Fruit fly (Drosophila melanogaster) whole organism, embryonic: ENCODE measurements around the gene CG31988.

Source experiments
- Atf6 ChIP-seq: fragments of 200-800 bp; sonication (Bioruptor generic); IDR thresholded peaks from 2 replicates; pipeline ENCODE4 v1.3.6; 2022; ENCODE audit warnings: missing biosample characterization, missing genetic modification characterization
- CG12769 ChIP-seq: fragments of 200-800 bp; sonication (Bioruptor generic); optimal IDR thresholded peaks from 2 replicates; lab custom pipeline; 2019; ENCODE audit warnings: missing biosample characterization, mild to moderate bottlenecking, missing genetic modification characterization, moderate library complexity
- CG14014 ChIP-seq: fragments of 200-800 bp; sonication (Bioruptor generic); IDR thresholded peaks from 2 replicates; pipeline ENCODE4 v1.3.6; 2022; ENCODE audit warnings: missing biosample characterization, missing genetic modification characterization
- CG14860 ChIP-seq: fragments of 200-800 bp; sonication (Bioruptor generic); IDR thresholded peaks from 3 replicates; pipeline ENCODE4 v1.3.6; 2022; ENCODE audit warnings: missing biosample characterization, missing genetic modification characterization; ENCODE audit not compliant: partially characterized antibody
- CG17802 ChIP-seq: fragments of 200-800 bp; sonication (Bioruptor generic); optimal IDR thresholded peaks from 2 replicates; lab custom pipeline; 2018; ENCODE audit warnings: missing biosample characterization, mild to moderate bottlenecking, missing genetic modification characterization, moderate library complexity
- CG31224 ChIP-seq: fragments of 200-800 bp; sonication (Bioruptor generic); IDR thresholded peaks from 2 replicates; pipeline ENCODE4 v1.3.6; 2022; ENCODE audit warnings: missing biosample characterization, missing genetic modification characterization
- CG3163 ChIP-seq: fragments of 200-800 bp; sonication (Bioruptor generic); optimal IDR thresholded peaks from 3 replicates; lab custom pipeline; 2016; ENCODE audit warnings: missing biosample characterization, missing genetic modification characterization
- CG34224 ChIP-seq: fragments of 200-800 bp; sonication (Bioruptor generic); IDR thresholded peaks from 3 replicates; pipeline ENCODE4 v1.3.6; 2022; ENCODE audit warnings: missing biosample characterization, missing genetic modification characterization; ENCODE audit not compliant: partially characterized antibody
- CG3838 ChIP-seq: fragments of 200-800 bp; sonication (Bioruptor generic); optimal IDR thresholded peaks from 3 replicates; lab custom pipeline; 2016; ENCODE audit warnings: missing biosample characterization, missing genetic modification characterization
- CG4617 ChIP-seq: fragments of 200-800 bp; sonication (Bioruptor generic); optimal IDR thresholded peaks from 3 replicates; lab custom pipeline; 2016; ENCODE audit warnings: missing biosample characterization, missing genetic modification characterization, borderline replicate concordance
- CG4820 ChIP-seq: fragments of 200-800 bp; sonication (Bioruptor generic); optimal IDR thresholded peaks from 3 replicates; lab custom pipeline; 2016; ENCODE audit warnings: missing biosample characterization, missing genetic modification characterization
- CG4854 ChIP-seq: fragments of 200-800 bp; sonication (Bioruptor generic); optimal IDR thresholded peaks from 2 replicates; lab custom pipeline; 2016; ENCODE audit warnings: missing biosample characterization, missing genetic modification characterization, inconsistent platforms
- CG5180 ChIP-seq: fragments of 200-800 bp; sonication (Bioruptor generic); optimal IDR thresholded peaks from 3 replicates; lab custom pipeline; 2017; ENCODE audit warnings: missing biosample characterization, missing genetic modification characterization, mild to moderate bottlenecking, moderate library complexity, missing genetic modification reagents
- CG6683 ChIP-seq: fragments of 200-800 bp; sonication (Bioruptor generic); optimal IDR thresholded peaks from 2 replicates; lab custom pipeline; 2017; ENCODE audit warnings: missing biosample characterization, mild to moderate bottlenecking, missing genetic modification characterization, missing genetic modification reagents
- CG6689 ChIP-seq: fragments of 200-800 bp; sonication (Bioruptor generic); IDR thresholded peaks from 2 replicates; pipeline ENCODE4 v1.3.6; 2022; ENCODE audit warnings: missing biosample characterization, missing genetic modification characterization
- CG6791 ChIP-seq: fragments of 200-800 bp; sonication (Bioruptor generic); IDR thresholded peaks from 3 replicates; pipeline ENCODE4 v1.3.6; 2022; ENCODE audit warnings: missing biosample characterization, missing genetic modification characterization; ENCODE audit not compliant: partially characterized antibody
- CG7271 ChIP-seq: fragments of 200-800 bp; sonication (Bioruptor generic); optimal IDR thresholded peaks from 2 replicates; lab custom pipeline; 2018; ENCODE audit warnings: missing biosample characterization, mild to moderate bottlenecking, missing genetic modification characterization, moderate library complexity
- CG8290 ChIP-seq, 3 experiments: fragments of 200-800 bp; sonication (Bioruptor generic); optimal IDR thresholded peaks; 2 replicates each; lab custom pipeline; 2016 to 2019; ENCODE audit warnings: missing biosample characterization in 3 of 3, missing genetic modification characterization in 3 of 3, mild to moderate bottlenecking in 2 of 3, moderate library complexity in 1 of 3
- CG9876 ChIP-seq: fragments of 200-800 bp; sonication (Bioruptor generic); optimal IDR thresholded peaks from 2 replicates; lab custom pipeline; 2016; ENCODE audit warnings: missing biosample characterization, missing genetic modification characterization
- CrebB ChIP-seq: fragments of 200-800 bp; sonication (Bioruptor generic); optimal IDR thresholded peaks from 3 replicates; lab custom pipeline; 2018; ENCODE audit warnings: missing biosample characterization, mild to moderate bottlenecking, missing genetic modification characterization
- Dad ChIP-seq: fragments of 200-800 bp; sonication (Bioruptor generic); optimal IDR thresholded peaks from 3 replicates; lab custom pipeline; 2016; ENCODE audit warnings: missing biosample characterization, missing genetic modification characterization
- Dek ChIP-seq: fragments of 200-800 bp; sonication (Bioruptor generic); optimal IDR thresholded peaks from 3 replicates; lab custom pipeline; 2019; ENCODE audit warnings: missing biosample characterization, mild to moderate bottlenecking, missing genetic modification characterization, moderate library complexity
- Doc3 ChIP-seq: fragments of 200-800 bp; sonication (Bioruptor generic); IDR thresholded peaks from 3 replicates; pipeline ENCODE4 v1.3.6; 2022; ENCODE audit warnings: missing biosample characterization, missing genetic modification characterization; ENCODE audit not compliant: partially characterized antibody
- Dref ChIP-seq: fragments of 200-800 bp; sonication (Bioruptor generic); IDR thresholded peaks from 2 replicates; pipeline ENCODE4 v1.3.6; 2022; ENCODE audit warnings: missing biosample characterization, missing genetic modification characterization
- Ets65A ChIP-seq: fragments of 200-800 bp; sonication (Bioruptor generic); peaks from one replicate; lab custom pipeline; 2016; ENCODE audit warnings: missing biosample characterization, missing genetic modification characterization
- Gug ChIP-seq: fragments of 200-800 bp; sonication (Bioruptor generic); IDR thresholded peaks from 4 replicates; pipeline ENCODE4 v1.3.6; 2022; ENCODE audit warnings: missing biosample characterization, missing genetic modification characterization
- HmgZ ChIP-seq: fragments of 200-800 bp; sonication (Bioruptor generic); optimal IDR thresholded peaks from 2 replicates; lab custom pipeline; 2018; ENCODE audit warnings: missing biosample characterization, mild to moderate bottlenecking, missing genetic modification characterization
- Lpt ChIP-seq: fragments of >200 bp; optimal IDR thresholded peaks from 2 replicates; lab custom pipeline; 2018; ENCODE audit warnings: missing biosample characterization, missing genetic modification characterization
- MBD-R2 ChIP-seq: fragments of 200-800 bp; sonication (Bioruptor generic); IDR thresholded peaks from 2 replicates; pipeline ENCODE4 v1.3.6; 2022; ENCODE audit warnings: missing biosample characterization, missing genetic modification characterization
- Scr ChIP-seq: fragments of 200-800 bp; sonication (Bioruptor generic); IDR thresholded peaks from 2 replicates; pipeline ENCODE4 v1.3.6; 2022; ENCODE audit warnings: missing biosample characterization, missing genetic modification characterization; ENCODE audit not compliant: partially characterized antibody
- Sry-δ ChIP-seq: fragments of 200-800 bp; sonication (Bioruptor generic); optimal IDR thresholded peaks from 2 replicates; lab custom pipeline; 2016; ENCODE audit warnings: missing biosample characterization, missing genetic modification characterization
- ato ChIP-seq: fragments of 200-800 bp; sonication (Bioruptor generic); IDR thresholded peaks from 2 replicates; pipeline ENCODE4 v1.3.6; 2022; ENCODE audit warnings: missing biosample characterization, missing genetic modification characterization; ENCODE audit not compliant: partially characterized antibody
- br ChIP-seq: fragments of >200 bp; optimal IDR thresholded peaks from 2 replicates; lab custom pipeline; 2017
- chinmo ChIP-seq: fragments of 200-800 bp; sonication (Bioruptor generic); IDR thresholded peaks from 4 replicates; pipeline ENCODE4 v1.3.6; 2022; ENCODE audit warnings: missing biosample characterization, missing genetic modification characterization; ENCODE audit not compliant: partially characterized antibody
- ci ChIP-seq: fragments of 200-800 bp; sonication (Bioruptor generic); IDR thresholded peaks from 3 replicates; pipeline ENCODE4 v1.3.6; 2022; ENCODE audit warnings: missing biosample characterization, missing genetic modification characterization
- croc ChIP-seq: fragments of 200-800 bp; sonication (Bioruptor generic); conservative IDR thresholded peaks from 3 replicates; pipeline ENCODE4 v1.3.6; 2022; ENCODE audit warnings: missing biosample characterization, missing genetic modification characterization
- crol ChIP-seq: fragments of 200-800 bp; sonication (Bioruptor generic); IDR thresholded peaks from 2 replicates; pipeline ENCODE4 v1.3.6; 2022; ENCODE audit warnings: missing biosample characterization, missing genetic modification characterization
- gcm ChIP-seq: fragments of 200-800 bp; sonication (Bioruptor generic); optimal IDR thresholded peaks from 2 replicates; lab custom pipeline; 2019; ENCODE audit warnings: missing biosample characterization, mild to moderate bottlenecking, missing genetic modification characterization, moderate library complexity
- grau ChIP-seq: fragments of 200-800 bp; optimal IDR thresholded peaks from 3 replicates; lab custom pipeline; 2019; ENCODE audit warnings: missing biosample characterization, mild to moderate bottlenecking, missing genetic modification characterization, moderate library complexity
- hbn ChIP-seq: fragments of 200-800 bp; sonication (Bioruptor generic); IDR thresholded peaks from 2 replicates; pipeline ENCODE4 v1.3.6; 2022; ENCODE audit warnings: missing biosample characterization, missing genetic modification characterization; ENCODE audit not compliant: partially characterized antibody
- ind ChIP-seq: fragments of 200-800 bp; sonication (Bioruptor generic); optimal IDR thresholded peaks from 3 replicates; lab custom pipeline; 2016; ENCODE audit warnings: missing biosample characterization, missing genetic modification characterization
- inv ChIP-seq: fragments of 200-800 bp; sonication (Bioruptor generic); IDR thresholded peaks from 2 replicates; pipeline ENCODE4 v1.3.6; 2022; ENCODE audit warnings: missing biosample characterization, missing genetic modification characterization; ENCODE audit not compliant: partially characterized antibody
- knrl ChIP-seq: fragments of 200-800 bp; sonication (Bioruptor generic); IDR thresholded peaks from 3 replicates; pipeline ENCODE4 v1.3.6; 2022; ENCODE audit warnings: missing biosample characterization, missing genetic modification characterization; ENCODE audit not compliant: partially characterized antibody
- lab ChIP-seq: fragments of 200-800 bp; sonication (Bioruptor generic); optimal IDR thresholded peaks from 3 replicates; lab custom pipeline; 2017; ENCODE audit warnings: missing biosample characterization, missing genetic modification characterization, mild to moderate bottlenecking, moderate library complexity, missing genetic modification reagents
- lmd ChIP-seq: fragments of 200-800 bp; sonication (Bioruptor generic); IDR thresholded peaks from 2 replicates; pipeline ENCODE4 v1.3.6; 2022; ENCODE audit warnings: missing biosample characterization, missing genetic modification characterization
- salm ChIP-seq: fragments of 200-800 bp; sonication (Bioruptor generic); optimal IDR thresholded peaks from 2 replicates; lab custom pipeline; 2018; ENCODE audit warnings: missing biosample characterization, mild to moderate bottlenecking, missing genetic modification characterization
- slbo ChIP-seq: fragments of 200-800 bp; sonication (Bioruptor generic); IDR thresholded peaks from 2 replicates; pipeline ENCODE4 v1.3.6; 2022; ENCODE audit warnings: missing biosample characterization, missing genetic modification characterization
- slp2 ChIP-seq: fragments of 200-800 bp; sonication (Bioruptor generic); optimal IDR thresholded peaks from 2 replicates; lab custom pipeline; 2016; ENCODE audit warnings: missing biosample characterization, missing genetic modification characterization
- sob ChIP-seq: fragments of 200-800 bp; sonication (Bioruptor generic); IDR thresholded peaks from 2 replicates; pipeline ENCODE4 v1.3.6; 2022; ENCODE audit warnings: missing biosample characterization, missing genetic modification characterization
- vnd ChIP-seq: fragments of 200-800 bp; sonication (Bioruptor generic); IDR thresholded peaks from 3 replicates; pipeline ENCODE4 v1.3.6; 2022; ENCODE audit warnings: missing biosample characterization, missing genetic modification characterization; ENCODE audit not compliant: partially characterized antibody

The CG31988 gene

DNA sequence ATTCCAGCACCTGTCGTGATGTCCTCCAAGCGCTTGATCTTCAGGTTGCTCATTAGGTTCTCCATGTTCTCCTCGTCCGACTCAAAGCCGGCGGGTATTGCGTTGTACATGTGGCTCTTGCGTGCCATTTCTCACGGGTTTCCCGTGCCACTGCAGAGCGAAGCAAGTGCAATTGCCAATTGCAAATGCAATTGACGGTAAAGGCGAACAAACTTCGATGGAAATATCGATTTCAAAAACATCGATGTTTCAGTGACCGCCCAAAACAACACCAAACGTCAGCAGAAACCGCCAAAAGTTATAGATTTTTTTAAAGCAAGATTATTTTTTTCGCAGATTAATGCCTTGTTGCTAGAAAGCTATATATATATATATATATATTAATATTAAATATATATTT, 39.7 kb downstream of the CG31988 start, which contains the start of gene Nbr (continued):
- TF ChIP-seq CG4854, result no peak
- TF ChIP-seq Scr (GFP tag; lab: Robert Waterston, UW), result peak; percentile 56
- TF ChIP-seq br, result no peak
- TF ChIP-seq Dad (GFP tag; lab: Kevin White, UChicago), result no peak
- no peak for TF ChIP-seq slp2 (GFP tag; lab: Kevin White, UChicago)
- no peak for TF ChIP-seq CG3838
- TF ChIP-seq ci (GFP tag; lab: Robert Waterston, UW), result 0 out of 3 replicates have a peak, but pooled peaks have one; percentile 24
- TF ChIP-seq chinmo (GFP tag; lab: Robert Waterston, UW), result peak; percentile 76; the same call in 1 of the 4 replicates
- TF ChIP-seq CG8290 (GFP tag; optimal IDR thresholded peaks at IDR 0.05; lab: Kevin White, UChicago), result no peak
- TF ChIP-seq CG8290 (tag; optimal IDR thresholded peaks at IDR 0.05; lab: Kevin White, UChicago), result peak in 1 of 2 experiments; percentile 29
- no peak for TF ChIP-seq lmd
- peak; percentile 27 for TF ChIP-seq CG4617 (GFP tag; lab: Kevin White, UChicago)
- no peak for TF ChIP-seq CG6689 (GFP tag; lab: Robert Waterston, UW)
- TF ChIP-seq CG9876 (GFP tag; lab: Kevin White, UChicago), result no peak
- no peak for TF ChIP-seq Atf6 (GFP tag; lab: Robert Waterston, UW)
- TF ChIP-seq CG34224 (GFP tag; lab: Robert Waterston, UW), result peak; percentile 43; the same call in 1 of the 3 replicates
- no peak for TF ChIP-seq CG7271 (tag; lab: Kevin White, UChicago)
- TF ChIP-seq CG12769, result no peak
- 0 out of 3 replicates have a peak, but pooled peaks have one; percentile 35 for TF ChIP-seq CG6791 (GFP tag; lab: Robert Waterston, UW)
- no peak for TF ChIP-seq ind
- TF ChIP-seq CG4820 (GFP tag; lab: Kevin White, UChicago), result no peak
- TF ChIP-seq sob (GFP tag; lab: Robert Waterston, UW), result peak; percentile 11; the same call in 1 of the 2 replicates
- no peak for TF ChIP-seq Dek (tag; lab: Kevin White, UChicago)
- TF ChIP-seq Sry-δ, result peak; percentile 58
- TF ChIP-seq Ets65A, result peak; percentile 71
- peak; percentile 72 for TF ChIP-seq Dref (GFP tag; lab: Robert Waterston, UW)
- TF ChIP-seq vnd (GFP tag; lab: Robert Waterston, UW), result 0 out of 3 replicates have a peak, but pooled peaks have one; percentile 19
- TF ChIP-seq MBD-R2, result peak; percentile 71
- no peak for TF ChIP-seq CrebB (tag; lab: Kevin White, UChicago)
- no peak for TF ChIP-seq grau (tag; lab: Kevin White, UChicago)
- peak; percentile 33; the same call in 1 of the 2 replicates for TF ChIP-seq ato
- no peak for TF ChIP-seq CG31224
- no peak for TF ChIP-seq inv (GFP tag; lab: Robert Waterston, UW)
- no peak for TF ChIP-seq CG6683 (GFP tag; lab: Kevin White, UChicago)
- no peak for TF ChIP-seq CG17802
- TF ChIP-seq Lpt (GFP tag; lab: Kevin White, UChicago), result no peak
- TF ChIP-seq croc (GFP tag; lab: Robert Waterston, UW), result no peak
- no peak for TF ChIP-seq lab (GFP tag; lab: Kevin White, UChicago)
- no peak for TF ChIP-seq CG14860
- no peak for TF ChIP-seq salm (tag; lab: Kevin White, UChicago)
- TF ChIP-seq gcm (GFP tag; lab: Kevin White, UChicago), result no peak
- TF ChIP-seq knrl (GFP tag; lab: Robert Waterston, UW), result peak; percentile 33; the same call in 2 of the 3 replicates
- no peak for TF ChIP-seq CG3163 (GFP tag; lab: Kevin White, UChicago)
- no peak for TF ChIP-seq CG5180
- peak; percentile 54 for TF ChIP-seq slbo (GFP tag; lab: Robert Waterston, UW)
- 0 out of 3 replicates have a peak, but pooled peaks have one; percentile 33 for TF ChIP-seq Doc3
- TF ChIP-seq hbn (GFP tag; lab: Robert Waterston, UW), result peak; percentile 57
- TF ChIP-seq crol, result no peak
- peak; percentile 51; the same call in 2 of the 4 replicates for TF ChIP-seq Gug
- no peak for TF ChIP-seq CG14014 (GFP tag; lab: Robert Waterston, UW)
- no peak for TF ChIP-seq HmgZ (tag; lab: Kevin White, UChicago)
